Fruit fly (Drosophila melanogaster): ENCODE data around the gene Gr93b.
A peak's percentile ranks its signal among the peaks of the same experiment; 100 is the strongest.

dm6 chr3R:21837069-21837977 is 6.2 kb downstream of the Gr93b start:
- TF ChIP-seq pan (optimal IDR thresholded peaks at IDR 0.05) (no peak), EcR (GFP tag; optimal IDR thresholded peaks at IDR 0.05) (peak in 1 of 2 experiments; percentile 89)
